Worm (Caenorhabditis elegans) whole organism, young adult: Measurements from ENCODE around the gene Y53G8AL.1.

ENCODE experiments used
- Y67H2A.10 ChIP-seq: fragments of 200-800 bp; sonication (Bioruptor generic); conservative IDR thresholded peaks from 2 replicates; pipeline ENCODE4 v1.3.6; 2022; ENCODE audit warnings: missing genetic modification reagents, missing genetic modification characterization, missing compliant biosample characterization
- ama-1 ChIP-seq, 3 experiments: fragments of 150-350 bp in 1 of 3; sonication (generic microtip) in 2 of 3; optimal IDR thresholded peaks; 2 replicates each; lab custom pipeline; 2014 to 2018; ENCODE audit warnings: missing biosample characterization in 2 of 3, missing genetic modification characterization in 2 of 3, missing genetic modification reagents in 2 of 3
- aptf-3 ChIP-seq: fragments of 200-800 bp; sonication (Bioruptor generic); IDR thresholded peaks from 2 replicates; pipeline ENCODE4 v1.3.6; 2022; ENCODE audit warnings: missing genetic modification characterization, missing compliant biosample characterization
- pha-4 ChIP-seq: fragments of 150-350 bp; sonication (generic microtip); optimal IDR thresholded peaks from 2 replicates; lab custom pipeline; 2014; ENCODE audit warnings: missing biosample characterization, missing genetic modification reagents, missing genetic modification characterization
- rcor-1 ChIP-seq: fragments of 200-800 bp; sonication (Bioruptor generic); IDR thresholded peaks from 2 replicates; pipeline ENCODE4 v1.3.6; 2022; ENCODE audit warnings: missing genetic modification reagents, missing genetic modification characterization, missing compliant biosample characterization
- zfh-2 ChIP-seq: fragments of 200-800 bp; sonication (Bioruptor generic); conservative IDR thresholded peaks from 2 replicates; pipeline ENCODE4 v1.3.6; 2022; ENCODE audit warnings: missing genetic modification reagents, missing genetic modification characterization, missing compliant biosample characterization
- zim-3 ChIP-seq: sonication (generic microtip); optimal IDR thresholded peaks from 2 replicates; lab custom pipeline; 2017; ENCODE audit warnings: mild to moderate bottlenecking, missing genetic modification characterization, moderate library complexity, missing compliant biosample characterization

DNA sequence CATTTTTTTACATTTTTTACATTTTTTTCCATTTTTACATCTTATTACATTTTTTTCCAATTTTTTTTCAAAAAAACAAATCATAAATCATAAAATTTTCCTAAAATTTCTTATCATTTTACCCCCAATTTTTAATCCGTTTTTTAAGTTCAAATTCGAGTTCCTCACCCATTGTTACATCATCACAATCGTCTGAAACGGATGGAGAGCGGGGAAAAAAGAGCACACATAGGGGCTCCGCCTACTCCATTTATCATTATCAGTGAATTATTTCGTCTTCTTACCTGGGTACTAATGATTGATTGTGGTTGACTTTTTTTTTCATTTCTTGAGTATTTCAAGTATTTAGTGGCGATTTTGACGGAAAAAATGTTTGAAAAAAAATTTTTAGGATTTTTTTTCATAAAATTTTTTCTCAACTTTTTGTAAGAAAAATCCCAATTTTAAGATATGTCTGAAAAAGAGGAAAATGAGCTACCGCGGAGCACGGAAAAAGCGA is 49.0 kb downstream of the Y53G8AL.1 start, which contains the start of gene mfsd-8:
- TF ChIP-seq pha-4 (tag; lab: Kevin White, UChicago) (no peak), aptf-3 (GFP tag; lab: Robert Waterston, UW) (no peak), Y67H2A.10 (GFP tag; lab: Robert Waterston, UW) (no peak), ama-1 (optimal IDR thresholded peaks at IDR 0.05; lab: Kevin White, UChicago) (no peak), ama-1 (GFP tag; optimal IDR thresholded peaks at IDR 0.05; lab: Kevin White, UChicago) (no peak), rcor-1 (GFP tag; lab: Robert Waterston, UW) (no peak), zfh-2 (no peak), zim-3 (tag; lab: Kevin White, UChicago) (no peak)
